Worm (Caenorhabditis elegans) whole organism, L4/young adult: ENCODE results near the gene pole-2.

Source experiments
- W03F9.2 ChIP-seq: fragments of 150-350 bp; optimal IDR thresholded peaks from 2 replicates; lab custom pipeline; 2014; ENCODE audit warnings: missing biosample characterization, missing genetic modification characterization
- dao-5 ChIP-seq: sonication (generic microtip); optimal IDR thresholded peaks from 2 replicates; lab custom pipeline; 2016; ENCODE audit warnings: missing genotype, missing genetic modification characterization, moderate library complexity, missing compliant biosample characterization
- him-1 ChIP-seq: sonication (generic microtip); optimal IDR thresholded peaks from 2 replicates; lab custom pipeline; 2016; ENCODE audit warnings: missing genotype, missing genetic modification reagents, missing genetic modification characterization, missing compliant biosample characterization

DNA sequence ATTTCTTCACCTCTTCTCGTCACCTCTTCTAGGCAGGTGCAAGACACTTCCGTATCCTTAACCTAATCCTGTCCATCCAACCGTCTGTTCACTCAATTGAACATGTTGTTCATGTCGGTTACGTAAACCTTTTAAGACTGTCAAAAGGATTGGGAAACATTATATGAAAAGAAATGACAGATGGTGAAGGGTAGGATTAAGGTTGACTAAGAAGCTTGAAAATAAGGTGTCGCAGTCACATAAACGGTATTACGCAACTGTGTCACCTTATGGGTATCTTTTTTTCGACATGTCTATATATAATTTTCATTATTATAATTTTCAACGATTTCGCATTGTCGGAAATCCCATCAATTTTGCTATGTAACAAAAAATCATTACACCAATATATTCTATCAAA lies 36.4 kb upstream of the pole-2 start:
- TF ChIP-seq W03F9.2 (no peak), him-1 (no peak), dao-5 (tag; lab: Kevin White, UChicago) (no peak)
